Fruit fly (Drosophila melanogaster): ENCODE data around the gene RFeSP.

The RFeSP gene

dm6 chr2L:1615753-1616152, 1.8 kb upstream of the RFeSP start (continued):
- no peak for TF ChIP-seq CG8290 (GFP tag; optimal IDR thresholded peaks at IDR 0.05)
- TF ChIP-seq CG8290 (tag; optimal IDR thresholded peaks at IDR 0.05): peak in 1 of 2 experiments; percentile 83
- no peak for TF ChIP-seq Dip2 (GFP tag; IDR thresholded peaks at IDR 0.05)
- TF ChIP-seq CG12391 (tag; optimal IDR thresholded peaks at IDR 0.05): peak; percentile 67
- TF ChIP-seq jumu (GFP tag; optimal IDR thresholded peaks at IDR 0.05): peak; percentile 60
- peak in 1 of 2 experiments; percentile 47 for TF ChIP-seq Eip74EF (GFP tag; optimal IDR thresholded peaks at IDR 0.05)
- peak; percentile 21 for TF ChIP-seq CG3838 (GFP tag; optimal IDR thresholded peaks at IDR 0.05)
- TF ChIP-seq ac (GFP tag; optimal IDR thresholded peaks at IDR 0.05): no peak
- peak; percentile 59; the same call in 2 of the 3 replicates for TF ChIP-seq CG11456 (GFP tag; IDR thresholded peaks at IDR 0.05)
- TF ChIP-seq Ada2b (GFP tag; IDR thresholded peaks at IDR 0.05): peak; percentile 63; the same call in 1 of the 2 replicates
- peak; percentile 29 for TF ChIP-seq Camta (GFP tag; optimal IDR thresholded peaks at IDR 0.05)
- peak; percentile 19 for TF ChIP-seq sd (tag; optimal IDR thresholded peaks at IDR 0.05)
- TF ChIP-seq MBD-R2 (GFP tag; IDR thresholded peaks at IDR 0.05): peak; percentile 40; the same call in 1 of the 2 replicates
- TF ChIP-seq Trl (optimal IDR thresholded peaks at IDR 0.05): no peak
- peak; percentile 20 for TF ChIP-seq Trl (GFP tag; optimal IDR thresholded peaks at IDR 0.05)
- TF ChIP-seq kah (GFP tag; optimal IDR thresholded peaks at IDR 0.05): no peak
- TF ChIP-seq danr (GFP tag; IDR thresholded peaks at IDR 0.05): 0 out of 2 replicates have a peak, but pooled peaks have one; percentile 19
- TF ChIP-seq corto (GFP tag; optimal IDR thresholded peaks at IDR 0.05): no peak
- peak; percentile 39; the same call in 1 of the 3 replicates for TF ChIP-seq otp (GFP tag; IDR thresholded peaks at IDR 0.05)
- TF ChIP-seq CG13624 (GFP tag; optimal IDR thresholded peaks at IDR 0.05): peak; percentile 64
- TF ChIP-seq CG9932 (GFP tag; IDR thresholded peaks at IDR 0.05): peak; percentile 46; the same call in 1 of the 2 replicates
- TF ChIP-seq kni (GFP tag; optimal IDR thresholded peaks at IDR 0.05): no peak
- no peak for TF ChIP-seq CG3726 (GFP tag; IDR thresholded peaks at IDR 0.05)
- no peak for TF ChIP-seq mld (GFP tag; IDR thresholded peaks at IDR 0.05; ENCODE audit: partially characterized antibody)
- TF ChIP-seq ro (GFP tag; IDR thresholded peaks at IDR 0.05): 0 out of 2 replicates have a peak, but pooled peaks have one; percentile 19
- TF ChIP-seq CG8924 (tag; optimal IDR thresholded peaks at IDR 0.05): peak; percentile 74
- peak; percentile 45 for TF ChIP-seq CG9817 (tag; optimal IDR thresholded peaks at IDR 0.05)
- TF ChIP-seq Nf-YB (GFP tag; optimal IDR thresholded peaks at IDR 0.05): peak; percentile 31
- peak; percentile 17 for TF ChIP-seq gcm (GFP tag; optimal IDR thresholded peaks at IDR 0.05)
- TF ChIP-seq CG4404 (GFP tag; IDR thresholded peaks at IDR 0.05): no peak
- peak; percentile 60 for TF ChIP-seq CG1024 (GFP tag; IDR thresholded peaks at IDR 0.05)
- TF ChIP-seq CG17328 (GFP tag; IDR thresholded peaks at IDR 0.05): peak; percentile 61; the same call in 1 of the 2 replicates
- peak; percentile 55 for TF ChIP-seq ssp (GFP tag; IDR thresholded peaks at IDR 0.05)
- no peak for TF ChIP-seq CG1832 (GFP tag; optimal IDR thresholded peaks at IDR 0.05)
- peak; percentile 41 for TF ChIP-seq trem (tag; optimal IDR thresholded peaks at IDR 0.05)

- TF ChIP-seq CG15073 (GFP tag; optimal IDR thresholded peaks at IDR 0.05): peak; percentile 50
- TF ChIP-seq CG7839 (tag; optimal IDR thresholded peaks at IDR 0.05): peak; percentile 88
- peak; percentile 78 for TF ChIP-seq CG8765 (GFP tag; IDR thresholded peaks at IDR 0.05)
- TF ChIP-seq bsh (GFP tag; optimal IDR thresholded peaks at IDR 0.05): peak in 1 of 2 experiments; percentile 82
- TF ChIP-seq chinmo (GFP tag; IDR thresholded peaks at IDR 0.05; ENCODE audit: partially characterized antibody): no peak
- TF ChIP-seq repo (GFP tag; optimal IDR thresholded peaks at IDR 0.05): peak; percentile 75
- peak; percentile 50 for TF ChIP-seq BEAF-32 (GFP tag; optimal IDR thresholded peaks at IDR 0.05)
- peak; percentile 88 for TF ChIP-seq CG4617 (GFP tag; optimal IDR thresholded peaks at IDR 0.05; ENCODE audit: borderline replicate concordance)
- TF ChIP-seq psq (GFP tag; optimal IDR thresholded peaks at IDR 0.05): peak; percentile 70
- TF ChIP-seq CG6272 (GFP tag; IDR thresholded peaks at IDR 0.05): peak; percentile 82
- no peak for TF ChIP-seq yki (optimal IDR thresholded peaks at IDR 0.05)
- peak; percentile 87 for TF ChIP-seq CG12659 (GFP tag; optimal IDR thresholded peaks at IDR 0.05)
- TF ChIP-seq CG11504 (tag; optimal IDR thresholded peaks at IDR 0.05): peak; percentile 86
- peak; percentile 81 for TF ChIP-seq CG1233 (GFP tag; optimal IDR thresholded peaks at IDR 0.05)
- peak; percentile 89 for TF ChIP-seq jumu (GFP tag; optimal IDR thresholded peaks at IDR 0.05)
- peak; percentile 77 for TF ChIP-seq CG18262 (tag; optimal IDR thresholded peaks at IDR 0.05)
- 0 out of 2 replicates have a peak, but pooled peaks have one; percentile 40 for TF ChIP-seq CG10321 (GFP tag; IDR thresholded peaks at IDR 0.05)
- peak; percentile 94 for TF ChIP-seq HLH54F (GFP tag; optimal IDR thresholded peaks at IDR 0.05)
- peak; percentile 54 for TF ChIP-seq jing (GFP tag; optimal IDR thresholded peaks at IDR 0.05)
Observed at dm6 chr2L:1611122-1611521, 2.8 kb downstream of the RFeSP start, which contains the start of the genes Rab3GAP1 and CG14352. Rab3GAP1 (minus strand) TSS chr2L:1611157. CG14352 (plus strand) TSS chr2L:1611410.

Data from whole organism, embryonic.